Worm (Caenorhabditis elegans): ENCODE measurements around the gene col-14.

The col-14 gene

ce11 chrIV:7757245-7757644 is 4.0 kb downstream of the col-14 start, which contains the start of gene C46A5.4:
TSS of gene C46A5.4 (minus strand) at chrIV:7757345.
- TF ChIP-seq hlh-17 (GFP tag; optimal IDR thresholded peaks at IDR 0.05; ENCODE audit: borderline replicate concordance) (no peak), snpc-4 (tag; optimal IDR thresholded peaks at IDR 0.05) (no peak), lin-14 (GFP tag; optimal IDR thresholded peaks at IDR 0.05) (no peak)

ce11 chrIV:7759527-7759926 is 6.3 kb downstream of the col-14 start, which contains the start of gene dsb-3:
TSS of gene dsb-3 (minus strand) at chrIV:7759627.
- no peak for TF ChIP-seq lin-39 (tag; optimal IDR thresholded peaks at IDR 0.05)
- no peak for TF ChIP-seq nhr-28 (tag; optimal IDR thresholded peaks at IDR 0.05)
- TF ChIP-seq alr-1 (tag; optimal IDR thresholded peaks at IDR 0.05; ENCODE audit: borderline replicate concordance) = no peak
- TF ChIP-seq efl-3 (GFP tag; optimal IDR thresholded peaks at IDR 0.05) = no peak
- no peak for TF ChIP-seq swsn-7 (tag; optimal IDR thresholded peaks at IDR 0.05)
- no peak for TF ChIP-seq egl-27 (tag; optimal IDR thresholded peaks at IDR 0.05)
- no peak for TF ChIP-seq mef-2 (tag; optimal IDR thresholded peaks at IDR 0.05)
- TF ChIP-seq lin-15B (tag; optimal IDR thresholded peaks at IDR 0.05) = no peak
- no peak for TF ChIP-seq lir-3 (tag; optimal IDR thresholded peaks at IDR 0.05; ENCODE audit: poor library complexity)
- TF ChIP-seq tlp-1 (tag; optimal IDR thresholded peaks at IDR 0.05) = no peak
- no peak for TF ChIP-seq snpc-4 (tag; optimal IDR thresholded peaks at IDR 0.05)
- TF ChIP-seq ama-1 (optimal IDR thresholded peaks at IDR 0.05) = no peak
- TF ChIP-seq xbp-1 (tag; optimal IDR thresholded peaks at IDR 0.05) = no peak
- no peak for TF ChIP-seq elt-3 (tag; optimal IDR thresholded peaks at IDR 0.05)

- TF ChIP-seq unc-30 (tag; optimal IDR thresholded peaks at IDR 0.05) = no peak
- TF ChIP-seq lsy-2 (tag; optimal IDR thresholded peaks at IDR 0.05) = no peak
- TF ChIP-seq nhr-47 (tag; optimal IDR thresholded peaks at IDR 0.05) = no peak
- TF ChIP-seq mep-1 (tag; optimal IDR thresholded peaks at IDR 0.05) = no peak
- no peak for TF ChIP-seq ztf-4 (tag; optimal IDR thresholded peaks at IDR 0.05)
- no peak for TF ChIP-seq nhr-84 (tag; optimal IDR thresholded peaks at IDR 0.05)
- no peak for TF ChIP-seq lir-3 (tag; optimal IDR thresholded peaks at IDR 0.05; ENCODE audit: poor library complexity)
- TF ChIP-seq ceh-82 (tag; optimal IDR thresholded peaks at IDR 0.05) = no peak
Observed at ce11 chrIV:7760117-7760516, 6.9 kb downstream of the col-14 start, which contains the start of gene del-7. TSS of gene del-7 (plus strand) at chrIV:7760417.

- TF ChIP-seq lin-35 (GFP tag; optimal IDR thresholded peaks at IDR 0.05) = no peak
- no peak for TF ChIP-seq xbp-1 (tag; optimal IDR thresholded peaks at IDR 0.05)
- no peak for TF ChIP-seq Y116A8C.19 (tag; optimal IDR thresholded peaks at IDR 0.05; ENCODE audit: borderline replicate concordance)
Observed at ce11 chrIV:7763748-7764147, 10.5 kb downstream of the col-14 start, which contains the start of the genes C46A5.6 and C46A5.1. TSS of gene C46A5.6 (minus strand) at chrIV:7763848. TSS of gene C46A5.1 (plus strand) at chrIV:7763931.

ce11 chrIV:7764319-7764718 is 11.1 kb downstream of the col-14 start:
- no peak for TF ChIP-seq snpc-4 (tag; optimal IDR thresholded peaks at IDR 0.05)
- TF ChIP-seq C34B4.2 (tag; optimal IDR thresholded peaks at IDR 0.05) = no peak
- TF ChIP-seq nhr-20 (tag; optimal IDR thresholded peaks at IDR 0.05) = no peak
- TF ChIP-seq unc-130 (tag; optimal IDR thresholded peaks at IDR 0.05) = no peak
- no peak for TF ChIP-seq ceh-90 (tag; optimal IDR thresholded peaks at IDR 0.05)
- no peak for TF ChIP-seq aha-1 (tag; optimal IDR thresholded peaks at IDR 0.05)
- TF ChIP-seq zag-1 (tag; optimal IDR thresholded peaks at IDR 0.05) = no peak
- no peak for TF ChIP-seq ama-1 (optimal IDR thresholded peaks at IDR 0.05)
- no peak for TF ChIP-seq tbx-2 (tag; optimal IDR thresholded peaks at IDR 0.05)
- no peak for TF ChIP-seq ztf-11 (tag; optimal IDR thresholded peaks at IDR 0.05)
- no peak for TF ChIP-seq efl-3 (GFP tag; optimal IDR thresholded peaks at IDR 0.05)

- TF ChIP-seq snpc-4 (tag; optimal IDR thresholded peaks at IDR 0.05) = no peak
- no peak for TF ChIP-seq lin-15B (tag; optimal IDR thresholded peaks at IDR 0.05)
- no peak for TF ChIP-seq fkh-8 (tag; optimal IDR thresholded peaks at IDR 0.05)
- TF ChIP-seq lin-14 (GFP tag; optimal IDR thresholded peaks at IDR 0.05) = no peak
- TF ChIP-seq zag-1 (tag; optimal IDR thresholded peaks at IDR 0.05) = no peak
- no peak for TF ChIP-seq ces-1 (GFP tag; optimal IDR thresholded peaks at IDR 0.05)
- no peak for TF ChIP-seq egl-27 (tag; optimal IDR thresholded peaks at IDR 0.05)
- no peak for TF ChIP-seq lin-13 (GFP tag; optimal IDR thresholded peaks at IDR 0.05)
Observed at ce11 chrIV:7770162-7770561, 17.0 kb downstream of the col-14 start, which contains the start of gene rdl-1. TSS of gene rdl-1 (minus strand) at chrIV:7770262.
